Worm (Caenorhabditis elegans) whole organism, late embryonic: ENCODE results near the gene gab-1.
A peak's percentile ranks its signal among the peaks of the same experiment; 100 is the strongest.

Experiments used
- C08G9.2 ChIP-seq: sonication (generic microtip); optimal IDR thresholded peaks from 2 replicates; lab custom pipeline; 2016; ENCODE audit warnings: mild to moderate bottlenecking, missing genetic modification characterization, moderate library complexity, missing compliant biosample characterization
- C38D4.7 ChIP-seq: fragments of 200-800 bp; sonication (Bioruptor generic); optimal IDR thresholded peaks from 2 replicates; lab custom pipeline; 2018; ENCODE audit warnings: mild to moderate bottlenecking, missing genetic modification characterization, moderate library complexity, missing compliant biosample characterization
- F13H6.1 ChIP-seq: sonication (generic microtip); optimal IDR thresholded peaks from 2 replicates; lab custom pipeline; 2016; ENCODE audit warnings: missing genetic modification characterization, missing compliant biosample characterization
- K09A11.1 ChIP-seq: sonication (generic microtip); optimal IDR thresholded peaks from 2 replicates; lab custom pipeline; 2017; ENCODE audit warnings: antibody characterized with exemption, mild to moderate bottlenecking, missing genetic modification characterization, missing compliant biosample characterization; ENCODE audit not compliant: insufficient read depth
- Y22D7AL.16 ChIP-seq: sonication (generic microtip); optimal IDR thresholded peaks from 2 replicates; lab custom pipeline; 2016; ENCODE audit warnings: missing genetic modification characterization, missing compliant biosample characterization
- ahr-1 ChIP-seq: sonication (generic microtip); optimal IDR thresholded peaks from 2 replicates; lab custom pipeline; 2016; ENCODE audit warnings: missing genetic modification characterization, missing compliant biosample characterization
- ceh-14 ChIP-seq: sonication (generic microtip); optimal IDR thresholded peaks from 2 replicates; lab custom pipeline; 2016; ENCODE audit warnings: missing genotype, missing genetic modification characterization, missing compliant biosample characterization
- ceh-2 ChIP-seq: sonication (generic microtip); optimal IDR thresholded peaks from 2 replicates; lab custom pipeline; 2016; ENCODE audit warnings: missing genotype, missing genetic modification characterization, missing compliant biosample characterization
- ceh-31 ChIP-seq: sonication (generic microtip); optimal IDR thresholded peaks from 2 replicates; lab custom pipeline; 2016; ENCODE audit warnings: missing genetic modification characterization, missing compliant biosample characterization
- ceh-34 ChIP-seq: sonication (generic microtip); optimal IDR thresholded peaks from 2 replicates; lab custom pipeline; 2016; ENCODE audit warnings: mild to moderate bottlenecking, missing genetic modification characterization, missing compliant biosample characterization
- ceh-6 ChIP-seq: fragments of 200-800 bp; sonication (Bioruptor generic); optimal IDR thresholded peaks from 2 replicates; lab custom pipeline; 2018; ENCODE audit warnings: mild to moderate bottlenecking, missing genetic modification characterization, missing compliant biosample characterization
- dmd-4 ChIP-seq: sonication (generic microtip); optimal IDR thresholded peaks from 2 replicates; lab custom pipeline; 2016; ENCODE audit warnings: borderline replicate concordance, missing genetic modification characterization, missing compliant biosample characterization
- dve-1 ChIP-seq: sonication (generic microtip); optimal IDR thresholded peaks from 2 replicates; lab custom pipeline; 2017; ENCODE audit warnings: antibody characterized with exemption, mild to moderate bottlenecking, missing genetic modification characterization, missing compliant biosample characterization
- ets-4 ChIP-seq: sonication (generic microtip); optimal IDR thresholded peaks from 2 replicates; lab custom pipeline; 2016; ENCODE audit warnings: missing genetic modification characterization, missing compliant biosample characterization
- eyg-1 ChIP-seq: sonication (generic microtip); optimal IDR thresholded peaks from 2 replicates; lab custom pipeline; 2016; ENCODE audit warnings: missing genotype, missing genetic modification characterization, missing compliant biosample characterization
- gmeb-2 ChIP-seq: sonication (generic microtip); optimal IDR thresholded peaks from 2 replicates; lab custom pipeline; 2016; ENCODE audit warnings: missing genetic modification characterization, inconsistent platforms, missing compliant biosample characterization
- hlh-15 ChIP-seq: sonication (generic microtip); optimal IDR thresholded peaks from 2 replicates; lab custom pipeline; 2016; ENCODE audit warnings: missing genetic modification characterization, missing compliant biosample characterization
- hlh-30 ChIP-seq: sonication (generic microtip); optimal IDR thresholded peaks from 2 replicates; lab custom pipeline; 2017; ENCODE audit warnings: antibody characterized with exemption, missing genetic modification characterization, missing compliant biosample characterization; ENCODE audit not compliant: insufficient read depth
- hlh-6 ChIP-seq: sonication (generic microtip); optimal IDR thresholded peaks from 2 replicates; lab custom pipeline; 2016; ENCODE audit warnings: missing genotype, missing genetic modification characterization, missing compliant biosample characterization
- hlh-8 ChIP-seq: sonication (generic microtip); optimal IDR thresholded peaks from 2 replicates; lab custom pipeline; 2016; ENCODE audit warnings: missing genotype, missing genetic modification characterization, missing compliant biosample characterization
- lin-11 ChIP-seq: fragments of 200-800 bp; sonication (Bioruptor generic); optimal IDR thresholded peaks from 2 replicates; lab custom pipeline; 2018; ENCODE audit warnings: mild to moderate bottlenecking, missing genetic modification characterization, missing compliant biosample characterization
- nfya-1 ChIP-seq: sonication (generic microtip); optimal IDR thresholded peaks from 2 replicates; lab custom pipeline; 2017; ENCODE audit warnings: missing genetic modification characterization, mild to moderate bottlenecking, missing compliant biosample characterization, antibody characterized with exemption, moderate library complexity
- nhr-232 ChIP-seq: sonication (generic microtip); optimal IDR thresholded peaks from 2 replicates; lab custom pipeline; 2016; ENCODE audit warnings: missing genetic modification characterization, missing compliant biosample characterization
- npax-4 ChIP-seq: sonication (generic microtip); optimal IDR thresholded peaks from 2 replicates; lab custom pipeline; 2016; ENCODE audit warnings: missing genetic modification characterization, missing compliant biosample characterization
- odd-2 ChIP-seq: sonication (generic microtip); optimal IDR thresholded peaks from 2 replicates; lab custom pipeline; 2017; ENCODE audit warnings: antibody characterized with exemption, mild to moderate bottlenecking, missing genetic modification characterization, missing compliant biosample characterization
- pax-1 ChIP-seq: fragments of 150-350 bp; optimal IDR thresholded peaks from 2 replicates; lab custom pipeline; 2014; ENCODE audit warnings: missing biosample characterization, missing genetic modification characterization
- pqm-1 ChIP-seq: sonication (generic microtip); optimal IDR thresholded peaks from 2 replicates; lab custom pipeline; 2016; ENCODE audit warnings: missing genetic modification characterization, missing compliant biosample characterization
- ref-2 ChIP-seq: sonication (generic microtip); optimal IDR thresholded peaks from 2 replicates; lab custom pipeline; 2016; ENCODE audit warnings: missing genetic modification characterization, missing compliant biosample characterization
- rnt-1 ChIP-seq: sonication (generic microtip); optimal IDR thresholded peaks from 2 replicates; lab custom pipeline; 2016; ENCODE audit warnings: missing genetic modification characterization, missing compliant biosample characterization
- sdc-2 ChIP-seq: sonication (generic microtip); optimal IDR thresholded peaks from 2 replicates; lab custom pipeline; 2016; ENCODE audit warnings: missing genotype, missing genetic modification characterization, missing compliant biosample characterization
- sox-4 ChIP-seq: sonication (generic microtip); optimal IDR thresholded peaks from 2 replicates; lab custom pipeline; 2017; ENCODE audit warnings: mild to moderate bottlenecking, missing genetic modification characterization, inconsistent platforms, missing compliant biosample characterization
- tbx-2 ChIP-seq: sonication (generic microtip); optimal IDR thresholded peaks from 2 replicates; lab custom pipeline; 2016; ENCODE audit warnings: missing genetic modification characterization, missing compliant biosample characterization
- tbx-7 ChIP-seq: sonication (generic microtip); optimal IDR thresholded peaks from 2 replicates; lab custom pipeline; 2016; ENCODE audit warnings: missing genotype, missing genetic modification characterization, missing compliant biosample characterization
- ttx-3 ChIP-seq: sonication (generic microtip); optimal IDR thresholded peaks from 2 replicates; lab custom pipeline; 2016; ENCODE audit warnings: missing genetic modification reagents, missing genetic modification characterization, missing compliant biosample characterization
- unc-55 ChIP-seq: sonication (generic microtip); optimal IDR thresholded peaks from 2 replicates; lab custom pipeline; 2017; ENCODE audit warnings: missing biosample characterization, missing genetic modification reagents, missing genetic modification characterization

The gab-1 gene

ce11 chrIII:12800529-12800928 is 21.0 kb upstream of the gab-1 start:
- TF ChIP-seq hlh-15 (tag; lab: Kevin White, UChicago) (no peak), tbx-7 (tag; lab: Kevin White, UChicago) (no peak), unc-55 (GFP tag; lab: Kevin White, UChicago) (no peak), rnt-1 (tag; lab: Kevin White, UChicago) (peak; percentile 69), sdc-2 (tag; lab: Kevin White, UChicago) (no peak)

ce11 chrIII:12798469-12798868 is 18.9 kb upstream of the gab-1 start, which contains the start of gene agmo-1:
Gene agmo-1 (minus strand): TSS chrIII:12798569.
- TF ChIP-seq ahr-1 (tag; lab: Kevin White, UChicago), result no peak
- TF ChIP-seq pax-1 (tag; lab: Kevin White, UChicago), result no peak
- no peak for TF ChIP-seq ref-2 (tag; lab: Kevin White, UChicago)
- no peak for TF ChIP-seq ceh-34 (tag; lab: Kevin White, UChicago)
- no peak for TF ChIP-seq K09A11.1 (tag; lab: Kevin White, UChicago)
- TF ChIP-seq F13H6.1 (tag; lab: Kevin White, UChicago), result no peak
- no peak for TF ChIP-seq ets-4 (tag; lab: Kevin White, UChicago)
- TF ChIP-seq gmeb-2 (tag; lab: Kevin White, UChicago), result no peak

ce11 chrIII:12794200-12794599 is 14.7 kb upstream of the gab-1 start:
- TF ChIP-seq nhr-232 (no peak), hlh-6 (tag; lab: Kevin White, UChicago) (no peak), tbx-2 (tag; lab: Kevin White, UChicago) (no peak), npax-4 (tag; lab: Kevin White, UChicago) (no peak), hlh-8 (tag; lab: Kevin White, UChicago) (no peak), gmeb-2 (tag; lab: Kevin White, UChicago) (no peak), ttx-3 (tag; lab: Kevin White, UChicago) (no peak), ref-2 (tag; lab: Kevin White, UChicago) (no peak), hlh-15 (tag; lab: Kevin White, UChicago) (no peak), ceh-34 (tag; lab: Kevin White, UChicago) (no peak), odd-2 (no peak), C38D4.7 (no peak), F13H6.1 (tag; lab: Kevin White, UChicago) (no peak), dmd-4 (no peak), ceh-2 (tag; lab: Kevin White, UChicago) (no peak), C08G9.2 (tag; lab: Kevin White, UChicago) (no peak), ceh-31 (tag; lab: Kevin White, UChicago) (no peak), ceh-14 (tag; lab: Kevin White, UChicago) (no peak), eyg-1 (tag; lab: Kevin White, UChicago) (no peak), sdc-2 (tag; lab: Kevin White, UChicago) (no peak)
- TF ChIP-seq, all 69 proteins: peak for 0

- TF ChIP-seq nfya-1 (no peak), ceh-6 (GFP tag; lab: Kevin White, UChicago) (no peak), pqm-1 (tag; lab: Kevin White, UChicago) (no peak)
Measured at ce11 chrIII:12789420-12789819, 9.9 kb upstream of the gab-1 start, which contains the start of gene BE10.1. Gene BE10.1 (minus strand): TSS chrIII:12789520.

- TF ChIP-seq dve-1 (tag; lab: Kevin White, UChicago) (no peak), hlh-30 (tag; lab: Kevin White, UChicago) (no peak), Y22D7AL.16 (tag; lab: Kevin White, UChicago) (no peak), ahr-1 (tag; lab: Kevin White, UChicago) (no peak), sox-4 (tag; lab: Kevin White, UChicago) (no peak), ceh-31 (tag; lab: Kevin White, UChicago) (no peak), ceh-14 (tag; lab: Kevin White, UChicago) (no peak), lin-11 (tag; lab: Kevin White, UChicago) (no peak)
Measured at ce11 chrIII:12788239-12788638, 8.7 kb upstream of the gab-1 start.
